Fruit fly (Drosophila melanogaster): ENCODE data around the gene bgm.

Gene bgm

DNA sequence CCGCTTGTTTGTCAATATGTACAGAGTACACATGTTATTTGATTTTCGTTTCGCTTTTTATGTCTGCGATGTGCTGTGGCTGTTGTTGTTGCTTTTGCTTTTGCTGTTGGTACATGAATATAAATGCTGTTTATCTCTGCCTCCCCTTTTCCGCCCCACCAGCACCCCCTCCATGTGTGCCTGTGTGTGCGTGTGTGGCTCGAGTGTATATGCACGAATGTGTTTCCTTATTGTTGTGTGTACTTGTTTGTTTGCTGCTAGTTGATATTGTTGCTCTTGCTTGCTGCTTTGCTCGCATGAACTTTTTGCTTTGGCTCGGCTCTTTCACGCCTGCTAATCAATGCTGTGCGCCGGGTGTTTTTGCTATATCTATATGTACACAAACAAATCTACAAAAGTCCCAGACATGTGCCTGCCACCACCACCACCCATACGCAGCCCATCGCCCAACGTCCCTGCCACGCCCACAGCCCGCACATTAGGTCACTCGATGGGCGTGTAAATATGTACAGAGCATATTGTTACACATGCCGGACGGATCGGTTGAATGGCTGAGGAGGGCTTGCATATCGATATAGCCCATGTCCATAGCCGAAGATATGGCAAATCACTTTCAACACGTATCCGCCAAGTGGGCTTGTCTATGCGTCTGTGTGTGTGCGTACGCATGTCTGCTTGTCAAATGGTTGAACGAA lies 11.4 kb downstream of the bgm start (continued):
- TF ChIP-seq CG14014 (GFP tag; IDR thresholded peaks at IDR 0.05) = peak; percentile 99
- TF ChIP-seq CG6272 (GFP tag; IDR thresholded peaks at IDR 0.05) = peak; percentile 41
- peak; percentile 100 for TF ChIP-seq ash1 (GFP tag; optimal IDR thresholded peaks at IDR 0.05)
- peak; percentile 99 for TF ChIP-seq gcm (GFP tag; optimal IDR thresholded peaks at IDR 0.05)
- peak; percentile 93 for TF ChIP-seq croc (GFP tag; conservative IDR thresholded peaks at IDR 0.05)
- TF ChIP-seq fd102C (GFP tag; optimal IDR thresholded peaks at IDR 0.05) = peak; percentile 100
- peak; percentile 98 for TF ChIP-seq onecut (GFP tag; IDR thresholded peaks at IDR 0.05)
- peak; percentile 91 for TF ChIP-seq Lim3 (GFP tag; IDR thresholded peaks at IDR 0.05)
- peak; percentile 97 for TF ChIP-seq CG6689 (GFP tag; IDR thresholded peaks at IDR 0.05)
- peak; percentile 100 for TF ChIP-seq odd (GFP tag; optimal IDR thresholded peaks at IDR 0.05)
- TF ChIP-seq lab (GFP tag; optimal IDR thresholded peaks at IDR 0.05) = peak; percentile 100
- peak; percentile 98 for TF ChIP-seq CkIIα-i1 (GFP tag; IDR thresholded peaks at IDR 0.05)
- peak; percentile 100 for TF ChIP-seq CG1529 (GFP tag; optimal IDR thresholded peaks at IDR 0.05)
- no peak for TF ChIP-seq Lpt (GFP tag; optimal IDR thresholded peaks at IDR 0.05)
- TF ChIP-seq CG10543 (GFP tag; optimal IDR thresholded peaks at IDR 0.05) = peak; percentile 100
- TF ChIP-seq CG10267 (tag; optimal IDR thresholded peaks at IDR 0.05) = peak; percentile 88
- peak; percentile 99 for TF ChIP-seq tio (GFP tag; optimal IDR thresholded peaks at IDR 0.05)
- peak; percentile 98 for TF ChIP-seq danr (GFP tag; IDR thresholded peaks at IDR 0.05)
- peak; percentile 96 for TF ChIP-seq CG11504 (tag; optimal IDR thresholded peaks at IDR 0.05)
- peak; percentile 93 for TF ChIP-seq lbe (GFP tag; optimal IDR thresholded peaks at IDR 0.05)
- TF ChIP-seq Dp (GFP tag; optimal IDR thresholded peaks at IDR 0.05) = peak; percentile 46
- TF ChIP-seq Chrac-16 (GFP tag; optimal IDR thresholded peaks at IDR 0.05) = peak; percentile 88
- peak; percentile 94 for TF ChIP-seq grau (tag; optimal IDR thresholded peaks at IDR 0.05)
- TF ChIP-seq Dbx (GFP tag; IDR thresholded peaks at IDR 0.05) = peak; percentile 99
- peak; percentile 98 for TF ChIP-seq CG17328 (GFP tag; IDR thresholded peaks at IDR 0.05)
- peak; percentile 97 for TF ChIP-seq CG17829 (tag; optimal IDR thresholded peaks at IDR 0.05)
- TF ChIP-seq CG4617 (GFP tag; optimal IDR thresholded peaks at IDR 0.05; ENCODE audit: borderline replicate concordance) = peak; percentile 99
- TF ChIP-seq zfh1 (GFP tag; IDR thresholded peaks at IDR 0.05) = peak; percentile 99
- TF ChIP-seq Ets65A (GFP tag) = peak; percentile 96
- TF ChIP-seq mam (GFP tag; optimal IDR thresholded peaks at IDR 0.05) = peak; percentile 98
- peak; percentile 92 for TF ChIP-seq CG30403 (GFP tag; optimal IDR thresholded peaks at IDR 0.05)
- TF ChIP-seq unc-4 (GFP tag; IDR thresholded peaks at IDR 0.05; ENCODE audit: partially characterized antibody) = no peak
- peak; percentile 84 for TF ChIP-seq Sry-δ (GFP tag; optimal IDR thresholded peaks at IDR 0.05)
- TF ChIP-seq Hsf (GFP tag; optimal IDR thresholded peaks at IDR 0.05) = peak; percentile 96
- peak; percentile 77 to 90 for TF ChIP-seq insv (GFP tag; optimal IDR thresholded peaks at IDR 0.05)
- peak; percentile 74 for TF ChIP-seq phol (tag; optimal IDR thresholded peaks at IDR 0.05)
- peak; percentile 96 for TF ChIP-seq CG32772 (GFP tag; IDR thresholded peaks at IDR 0.05)
- TF ChIP-seq CG4424 (GFP tag; optimal IDR thresholded peaks at IDR 0.05) = peak; percentile 98
- peak; percentile 96 for TF ChIP-seq CG4730 (GFP tag; IDR thresholded peaks at IDR 0.05)
- TF ChIP-seq Stat92E (GFP tag; optimal IDR thresholded peaks at IDR 0.05) = peak in 1 of 3 experiments; percentile 85
- TF ChIP-seq Blimp-1 (GFP tag; optimal IDR thresholded peaks at IDR 0.05) = peak; percentile 99
- peak; percentile 85 for TF ChIP-seq Sry-β (GFP tag; optimal IDR thresholded peaks at IDR 0.05)
- TF ChIP-seq CG7839 (tag; optimal IDR thresholded peaks at IDR 0.05) = peak; percentile 95
- TF ChIP-seq seq (GFP tag; IDR thresholded peaks at IDR 0.05) = peak; percentile 99
- TF ChIP-seq chinmo (GFP tag; IDR thresholded peaks at IDR 0.05; ENCODE audit: partially characterized antibody) = peak; percentile 93; the same call in 2 of the 4 replicates
- TF ChIP-seq CG12391 (tag; optimal IDR thresholded peaks at IDR 0.05) = peak; percentile 97
- peak; percentile 91 for TF ChIP-seq CG18011 (GFP tag; optimal IDR thresholded peaks at IDR 0.05)
- TF ChIP-seq nmo (GFP tag; optimal IDR thresholded peaks at IDR 0.05) = peak; percentile 90
- TF ChIP-seq Asciz (GFP tag; optimal IDR thresholded peaks at IDR 0.05) = peak; percentile 100

All from whole organism, embryonic.